Fruit fly (Drosophila melanogaster) whole organism, embryonic: ENCODE results near the gene scpr-A.

Source experiments
- Awh ChIP-seq: fragments of 200-800 bp; sonication (Bioruptor generic); IDR thresholded peaks from 2 replicates; pipeline ENCODE4, ENCODE4 v1.3.6; 2022; ENCODE audit warnings: missing biosample characterization, missing genetic modification characterization
- BEAF-32 ChIP-seq: fragments of 200-800 bp; sonication (Bioruptor generic); optimal IDR thresholded peaks from 3 replicates; lab custom pipeline; 2017; ENCODE audit warnings: missing biosample characterization, missing genetic modification characterization, mild to moderate bottlenecking, moderate library complexity, missing genetic modification reagents
- CG1024 ChIP-seq: fragments of 200-800 bp; sonication (Bioruptor generic); IDR thresholded peaks from 2 replicates; pipeline ENCODE4 v1.3.6; 2022; ENCODE audit warnings: missing biosample characterization, missing genetic modification characterization
- CG10274 ChIP-seq: fragments of 200-800 bp; sonication (Bioruptor generic); optimal IDR thresholded peaks from 3 replicates; lab custom pipeline; 2017; ENCODE audit warnings: missing biosample characterization, mild to moderate bottlenecking, missing genetic modification characterization
- CG10366 ChIP-seq: fragments of 200-800 bp; sonication (Bioruptor generic); IDR thresholded peaks from 2 replicates; pipeline ENCODE4 v1.3.6; 2022; ENCODE audit warnings: missing biosample characterization, missing genetic modification characterization
- CG11247 ChIP-seq: fragments of 200-800 bp; sonication (Bioruptor generic); IDR thresholded peaks from 2 replicates; pipeline ENCODE4 v1.3.6; 2022; ENCODE audit warnings: missing biosample characterization, missing genetic modification characterization
- CG11695 ChIP-seq: fragments of 200-800 bp; sonication (Bioruptor generic); IDR thresholded peaks from 3 replicates; pipeline ENCODE4 v1.3.6; 2022; ENCODE audit warnings: missing biosample characterization, missing genetic modification characterization
- CG12155 ChIP-seq: fragments of 200-800 bp; sonication (Bioruptor generic); optimal IDR thresholded peaks from 3 replicates; lab custom pipeline; 2016; ENCODE audit warnings: missing biosample characterization, missing genetic modification characterization
- CG13624 ChIP-seq: fragments of 200-800 bp; sonication (Bioruptor generic); optimal IDR thresholded peaks from 2 replicates; lab custom pipeline; 2016; ENCODE audit warnings: missing biosample characterization, missing genetic modification characterization
- CG13894 ChIP-seq: fragments of 200-800 bp; sonication (Bioruptor generic); optimal IDR thresholded peaks from 3 replicates; lab custom pipeline; 2018; ENCODE audit warnings: missing biosample characterization, mild to moderate bottlenecking, missing genetic modification characterization, moderate library complexity
- CG15011 ChIP-seq: fragments of 200-800 bp; sonication (Bioruptor generic); optimal IDR thresholded peaks from 3 replicates; lab custom pipeline; 2018; ENCODE audit warnings: missing biosample characterization, mild to moderate bottlenecking, missing genetic modification characterization
- CG15479 ChIP-seq: fragments of 200-800 bp; sonication (Bioruptor generic); optimal IDR thresholded peaks from 3 replicates; lab custom pipeline; 2019; ENCODE audit warnings: missing biosample characterization, mild to moderate bottlenecking, missing genetic modification characterization, moderate library complexity
- CG33213 ChIP-seq: fragments of 200-800 bp; sonication (Bioruptor generic); optimal IDR thresholded peaks from 3 replicates; lab custom pipeline; 2016; ENCODE audit warnings: missing biosample characterization, missing genetic modification characterization
- CG4854 ChIP-seq: fragments of 200-800 bp; sonication (Bioruptor generic); optimal IDR thresholded peaks from 2 replicates; lab custom pipeline; 2016; ENCODE audit warnings: missing biosample characterization, missing genetic modification characterization, inconsistent platforms
- CG6689 ChIP-seq: fragments of 200-800 bp; sonication (Bioruptor generic); IDR thresholded peaks from 2 replicates; pipeline ENCODE4 v1.3.6; 2022; ENCODE audit warnings: missing biosample characterization, missing genetic modification characterization
- CG6791 ChIP-seq: fragments of 200-800 bp; sonication (Bioruptor generic); IDR thresholded peaks from 3 replicates; pipeline ENCODE4 v1.3.6; 2022; ENCODE audit warnings: missing biosample characterization, missing genetic modification characterization; ENCODE audit not compliant: partially characterized antibody
- CG7271 ChIP-seq: fragments of 200-800 bp; sonication (Bioruptor generic); optimal IDR thresholded peaks from 2 replicates; lab custom pipeline; 2018; ENCODE audit warnings: missing biosample characterization, mild to moderate bottlenecking, missing genetic modification characterization, moderate library complexity
- CG8281 ChIP-seq: fragments of 200-800 bp; sonication (Bioruptor generic); optimal IDR thresholded peaks from 2 replicates; lab custom pipeline; 2018; ENCODE audit warnings: missing biosample characterization, mild to moderate bottlenecking, missing genetic modification characterization, moderate library complexity
- CG9609 ChIP-seq: fragments of 200-800 bp; sonication (Bioruptor generic); optimal IDR thresholded peaks from 3 replicates; lab custom pipeline; 2016; ENCODE audit warnings: missing biosample characterization, missing genetic modification characterization
- CG9797 ChIP-seq: fragments of 200-800 bp; sonication (Bioruptor generic); optimal IDR thresholded peaks from 3 replicates; lab custom pipeline; 2018; ENCODE audit warnings: missing biosample characterization, mild to moderate bottlenecking, missing genetic modification characterization
- CG9876 ChIP-seq: fragments of 200-800 bp; sonication (Bioruptor generic); optimal IDR thresholded peaks from 2 replicates; lab custom pipeline; 2016; ENCODE audit warnings: missing biosample characterization, missing genetic modification characterization
- CoRest ChIP-seq: fragments of 200-800 bp; sonication (Bioruptor generic); optimal IDR thresholded peaks from 3 replicates; lab custom pipeline; 2018; ENCODE audit warnings: missing biosample characterization, mild to moderate bottlenecking, missing genetic modification characterization, moderate library complexity
- D ChIP-seq, 2 experiments: fragments of 200-800 bp in 1 of 2; fragments of >200 bp in 1 of 2; sonication (Bioruptor generic) in 1 of 2; optimal IDR thresholded peaks; 2 replicates in 1 of 2; 3 replicates in 1 of 2; lab custom pipeline; 2017; ENCODE audit warnings: mild to moderate bottlenecking in 1 of 2, missing biosample characterization in 1 of 2, missing genetic modification characterization in 1 of 2, missing genetic modification reagents in 1 of 2
- Dip2 ChIP-seq: fragments of 200-800 bp; sonication (Bioruptor generic); IDR thresholded peaks from 2 replicates; pipeline ENCODE4 v1.3.6; 2022; ENCODE audit warnings: missing biosample characterization, missing genetic modification characterization
- Doc3 ChIP-seq: fragments of 200-800 bp; sonication (Bioruptor generic); IDR thresholded peaks from 3 replicates; pipeline ENCODE4 v1.3.6; 2022; ENCODE audit warnings: missing biosample characterization, missing genetic modification characterization; ENCODE audit not compliant: partially characterized antibody
- E2f2 ChIP-seq: fragments of 200-800 bp; sonication (Bioruptor generic); IDR thresholded peaks from 2 replicates; pipeline ENCODE4 v1.3.6; 2022; ENCODE audit warnings: missing biosample characterization, missing genetic modification characterization
- Hmx ChIP-seq: fragments of 200-800 bp; sonication (Bioruptor generic); optimal IDR thresholded peaks from 2 replicates; lab custom pipeline; 2016; ENCODE audit warnings: missing biosample characterization, missing genetic modification characterization
- Lhr ChIP-seq: fragments of 200-800 bp; sonication (Bioruptor generic); optimal IDR thresholded peaks from 3 replicates; lab custom pipeline; 2017; ENCODE audit warnings: mild to moderate bottlenecking, missing biosample characterization, missing genetic modification reagents, missing genetic modification characterization
- Lpt ChIP-seq: fragments of >200 bp; optimal IDR thresholded peaks from 2 replicates; lab custom pipeline; 2018; ENCODE audit warnings: missing biosample characterization, missing genetic modification characterization
- PHDP ChIP-seq: fragments of 200-800 bp; sonication (Bioruptor generic); optimal IDR thresholded peaks from 3 replicates; lab custom pipeline; 2018; ENCODE audit warnings: missing biosample characterization, mild to moderate bottlenecking, missing genetic modification characterization, moderate library complexity
- Pdp1 ChIP-seq, 2 experiments: fragments of 200-800 bp; sonication (Bioruptor generic); optimal IDR thresholded peaks; 3 replicates each; lab custom pipeline; 2016; ENCODE audit warnings: missing biosample characterization in 2 of 2, missing genetic modification characterization in 2 of 2, mild to moderate bottlenecking in 1 of 2, moderate library complexity in 1 of 2
- Sox102F ChIP-seq: fragments of 200-800 bp; sonication (Bioruptor generic); optimal IDR thresholded peaks from 2 replicates; lab custom pipeline; 2018; ENCODE audit warnings: missing biosample characterization, mild to moderate bottlenecking, missing genetic modification characterization, moderate library complexity
- TFAM ChIP-seq: fragments of 200-800 bp; sonication (Bioruptor generic); optimal IDR thresholded peaks from 2 replicates; lab custom pipeline; 2017; ENCODE audit warnings: missing biosample characterization, missing genetic modification characterization, inconsistent platforms
- bcd ChIP-seq: fragments of 200-800 bp; sonication (Bioruptor generic); optimal IDR thresholded peaks from 2 replicates; lab custom pipeline; 2017; ENCODE audit warnings: missing biosample characterization, mild to moderate bottlenecking, missing genetic modification characterization
- cas ChIP-seq: fragments of 200-800 bp; sonication (Bioruptor generic); IDR thresholded peaks from 2 replicates; pipeline ENCODE4 v1.3.6; 2022; ENCODE audit warnings: missing biosample characterization, missing genetic modification characterization
- cg ChIP-seq: fragments of 200-800 bp; sonication (Bioruptor generic); optimal IDR thresholded peaks from 3 replicates; lab custom pipeline; 2019; ENCODE audit warnings: missing biosample characterization, mild to moderate bottlenecking, missing genetic modification characterization, moderate library complexity
- chm ChIP-seq: fragments of 200-800 bp; sonication (Bioruptor generic); IDR thresholded peaks from 2 replicates; pipeline ENCODE4 v1.3.6; 2022; ENCODE audit warnings: missing biosample characterization, missing genetic modification characterization
- gem ChIP-seq: fragments of 200-800 bp; sonication (Bioruptor generic); optimal IDR thresholded peaks from 2 replicates; lab custom pipeline; 2019; ENCODE audit warnings: missing biosample characterization, mild to moderate bottlenecking, missing genetic modification characterization, moderate library complexity
- gfzf ChIP-seq: fragments of 200-800 bp; sonication (Bioruptor generic); optimal IDR thresholded peaks from 2 replicates; lab custom pipeline; 2016; ENCODE audit warnings: missing biosample characterization, mild to moderate bottlenecking, missing genetic modification characterization, moderate library complexity
- gt ChIP-seq: fragments of 200-800 bp; sonication (Bioruptor generic); IDR thresholded peaks from 2 replicates; pipeline ENCODE4 v1.3.6; 2022; ENCODE audit warnings: missing biosample characterization, missing genetic modification characterization
- hbn ChIP-seq: fragments of 200-800 bp; sonication (Bioruptor generic); IDR thresholded peaks from 2 replicates; pipeline ENCODE4 v1.3.6; 2022; ENCODE audit warnings: missing biosample characterization, missing genetic modification characterization; ENCODE audit not compliant: partially characterized antibody
- her ChIP-seq: fragments of 200-800 bp; sonication (Bioruptor generic); optimal IDR thresholded peaks from 2 replicates; lab custom pipeline; 2016; ENCODE audit warnings: missing biosample characterization, missing genetic modification characterization
- jumu ChIP-seq: fragments of 200-800 bp; sonication (Bioruptor generic); optimal IDR thresholded peaks from 3 replicates; lab custom pipeline; 2016; ENCODE audit warnings: missing biosample characterization, missing genetic modification characterization
- luna ChIP-seq: fragments of 200-800 bp; sonication (Bioruptor generic); optimal IDR thresholded peaks from 2 replicates; lab custom pipeline; 2016; ENCODE audit warnings: missing biosample characterization, missing genetic modification characterization
- pho ChIP-seq: fragments of 200-800 bp; sonication (Bioruptor generic); optimal IDR thresholded peaks from 2 replicates; lab custom pipeline; 2016; ENCODE audit warnings: missing biosample characterization, missing genetic modification characterization
- ro ChIP-seq: fragments of 200-800 bp; sonication (Bioruptor generic); IDR thresholded peaks from 2 replicates; pipeline ENCODE4 v1.3.6; 2022; ENCODE audit warnings: missing biosample characterization, missing genetic modification characterization
- sens-2 ChIP-seq: fragments of 200-800 bp; sonication (Bioruptor generic); IDR thresholded peaks from 2 replicates; pipeline ENCODE4 v1.3.6; 2022; ENCODE audit warnings: missing biosample characterization, missing genetic modification characterization
- slp2 ChIP-seq: fragments of 200-800 bp; sonication (Bioruptor generic); optimal IDR thresholded peaks from 2 replicates; lab custom pipeline; 2016; ENCODE audit warnings: missing biosample characterization, missing genetic modification characterization
- sug ChIP-seq: fragments of 200-800 bp; optimal IDR thresholded peaks from 2 replicates; lab custom pipeline; 2019; ENCODE audit warnings: missing biosample characterization, mild to moderate bottlenecking, missing genetic modification characterization, moderate library complexity
- tin ChIP-seq: fragments of 200-800 bp; sonication (Bioruptor generic); optimal IDR thresholded peaks from 3 replicates; lab custom pipeline; 2016; ENCODE audit warnings: missing biosample characterization, missing genetic modification characterization
- trh ChIP-seq: fragments of 200-800 bp; sonication (Bioruptor generic); optimal IDR thresholded peaks from 2 replicates; lab custom pipeline; 2016; ENCODE audit warnings: missing biosample characterization, missing genetic modification characterization

Gene scpr-A

dm6 chr3R:11269013-11269412, 28.0 kb downstream of the scpr-A start (continued):
- TF ChIP-seq CG1024 (peak; percentile 59; the same call in 1 of the 2 replicates), CG13624 (GFP tag; lab: Kevin White, UChicago) (no peak), gfzf (GFP tag; lab: Kevin White, UChicago) (no peak), CG8281 (tag; lab: Kevin White, UChicago) (peak; percentile 48), pho (GFP tag; lab: Kevin White, UChicago) (no peak), Lhr (GFP tag; lab: Kevin White, UChicago) (peak; percentile 53), BEAF-32 (GFP tag; lab: Kevin White, UChicago) (no peak), TFAM (GFP tag; lab: Kevin White, UChicago) (peak; percentile 31), PHDP (tag; lab: Kevin White, UChicago) (no peak), Hmx (no peak), Sox102F (GFP tag; lab: Kevin White, UChicago) (no peak), CG9797 (GFP tag; lab: Kevin White, UChicago) (no peak), ro (GFP tag; lab: Robert Waterston, UW) (no peak), Lpt (GFP tag; lab: Kevin White, UChicago) (peak; percentile 97), CoRest (tag; lab: Kevin White, UChicago) (peak; percentile 65), CG33213 (GFP tag; lab: Kevin White, UChicago) (peak; percentile 76), slp2 (GFP tag; lab: Kevin White, UChicago) (peak; percentile 55), D (optimal IDR thresholded peaks at IDR 0.05; lab: Kevin White, UChicago) (no peak), D (GFP tag; optimal IDR thresholded peaks at IDR 0.05; lab: Kevin White, UChicago) (peak; percentile 75), CG9609 (GFP tag; lab: Kevin White, UChicago) (peak; percentile 37), luna (GFP tag; lab: Kevin White, UChicago) (no peak), Dip2 (no peak), CG9876 (GFP tag; lab: Kevin White, UChicago) (no peak), CG11247 (GFP tag; lab: Robert Waterston, UW) (no peak; the same call in 1 of the 2 replicates), Pdp1 (GFP tag; optimal IDR thresholded peaks at IDR 0.05; lab: Kevin White, UChicago) (peak in 1 of 2 experiments; percentile 62), CG6689 (GFP tag; lab: Robert Waterston, UW) (peak; percentile 40; the same call in 1 of the 2 replicates), sens-2 (GFP tag; lab: Robert Waterston, UW) (peak; percentile 68), chm (GFP tag; lab: Robert Waterston, UW) (peak; percentile 87), CG15011 (peak; percentile 31), E2f2 (GFP tag; lab: Robert Waterston, UW) (no peak), her (GFP tag; lab: Kevin White, UChicago) (no peak), bcd (GFP tag; lab: Kevin White, UChicago) (peak; percentile 50), CG10274 (GFP tag; lab: Kevin White, UChicago) (peak; percentile 14), CG12155 (GFP tag; lab: Kevin White, UChicago) (no peak), gt (no peak), CG7271 (peak; percentile 88), CG11695 (GFP tag; lab: Robert Waterston, UW) (no peak), trh (GFP tag; lab: Kevin White, UChicago) (peak; percentile 13), Doc3 (GFP tag; lab: Robert Waterston, UW) (no peak), CG13894 (tag; lab: Kevin White, UChicago) (no peak), cas (no peak), CG4854 (GFP tag; lab: Kevin White, UChicago) (no peak), CG10366 (GFP tag; lab: Robert Waterston, UW) (peak; percentile 29; the same call in 1 of the 2 replicates), tin (peak; percentile 71), hbn (no peak), CG6791 (no peak), jumu (GFP tag; lab: Kevin White, UChicago) (peak; percentile 1), sug (tag; lab: Kevin White, UChicago) (no peak), cg (no peak), CG15479 (GFP tag; lab: Kevin White, UChicago) (no peak), Awh (GFP tag; lab: Robert Waterston, UW) (peak; percentile 72), gem (tag; lab: Kevin White, UChicago) (no peak)
